Fruit fly (Drosophila melanogaster) whole organism, embryonic: Measurements from ENCODE around the gene CG15262.

Experiments
- Aef1 ChIP-seq: fragments of 200-800 bp; sonication (Bioruptor generic); IDR thresholded peaks from 3 replicates; pipeline ENCODE4 v1.3.6; 2022; ENCODE audit warnings: missing biosample characterization, missing genetic modification characterization
- CG13123 ChIP-seq: fragments of 200-800 bp; sonication (Bioruptor generic); optimal IDR thresholded peaks from 2 replicates; lab custom pipeline; 2016; ENCODE audit warnings: missing biosample characterization, missing genetic modification characterization
- CG4424 ChIP-seq: fragments of 200-800 bp; sonication (Bioruptor generic); optimal IDR thresholded peaks from 3 replicates; lab custom pipeline; 2016; ENCODE audit warnings: missing biosample characterization, missing genetic modification characterization
- CG9215 ChIP-seq: fragments of 200-800 bp; sonication (Bioruptor generic); IDR thresholded peaks from 2 replicates; pipeline ENCODE4 v1.3.6; 2022; ENCODE audit warnings: missing biosample characterization, missing genetic modification characterization
- CHES-1-like ChIP-seq: fragments of 200-800 bp; sonication (Bioruptor generic); optimal IDR thresholded peaks from 2 replicates; lab custom pipeline; 2016; ENCODE audit warnings: missing biosample characterization, missing genetic modification characterization
- CrebB ChIP-seq: fragments of 200-800 bp; sonication (Bioruptor generic); optimal IDR thresholded peaks from 3 replicates; lab custom pipeline; 2018; ENCODE audit warnings: missing biosample characterization, mild to moderate bottlenecking, missing genetic modification characterization
- Dfd ChIP-seq, 2 experiments: fragments of >200 bp; optimal IDR thresholded peaks; 2 replicates each; lab custom pipeline; 2017; ENCODE audit warnings: missing biosample characterization in 2 of 2, missing genetic modification characterization in 2 of 2
- ems ChIP-seq: fragments of 200-800 bp; sonication (Bioruptor generic); optimal IDR thresholded peaks from 3 replicates; lab custom pipeline; 2016; ENCODE audit warnings: missing biosample characterization, missing genetic modification characterization
- esg ChIP-seq: fragments of 200-800 bp; sonication (Bioruptor generic); conservative IDR thresholded peaks from 2 replicates; pipeline ENCODE4 v1.3.6; 2022; ENCODE audit warnings: missing biosample characterization, missing genetic modification characterization
- onecut ChIP-seq: fragments of 200-800 bp; sonication (Bioruptor generic); IDR thresholded peaks from 2 replicates; pipeline ENCODE4 v1.3.6; 2022; ENCODE audit warnings: missing biosample characterization, missing genetic modification characterization
- org-1 ChIP-seq: fragments of 200-800 bp; sonication (Bioruptor generic); optimal IDR thresholded peaks from 2 replicates; lab custom pipeline; 2017; ENCODE audit warnings: missing biosample characterization, missing genetic modification characterization
- pita ChIP-seq: fragments of 200-800 bp; sonication (Bioruptor generic); optimal IDR thresholded peaks from 2 replicates; lab custom pipeline; 2017; ENCODE audit warnings: missing biosample characterization, mild to moderate bottlenecking, missing genetic modification characterization

DNA sequence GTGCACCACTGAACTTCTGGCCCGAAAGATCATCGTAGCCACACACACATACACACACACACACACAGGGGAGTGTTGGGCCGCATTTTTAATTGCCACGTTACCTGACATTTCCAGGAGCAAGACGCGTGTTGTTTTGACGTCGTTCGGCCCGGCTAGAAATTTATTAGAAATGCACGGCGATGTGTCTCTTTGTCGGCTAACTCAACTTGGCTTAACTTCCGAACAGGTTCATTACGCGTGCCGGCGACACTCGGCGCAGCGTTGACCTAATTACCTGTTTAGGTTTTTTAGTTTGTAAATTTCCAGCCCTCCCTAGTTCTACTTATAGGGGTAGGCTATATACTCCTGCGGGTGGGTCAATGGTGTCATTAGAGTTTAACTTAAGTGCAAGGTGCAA lies 22.3 kb downstream of the CG15262 start:
- TF ChIP-seq CG9215 (GFP tag; lab: Robert Waterston, UW): no peak
- TF ChIP-seq Dfd (GFP tag; optimal IDR thresholded peaks at IDR 0.05; lab: Kevin White, UChicago): no peak
- no peak for TF ChIP-seq CHES-1-like (GFP tag; lab: Kevin White, UChicago)
- TF ChIP-seq esg (GFP tag; lab: Robert Waterston, UW): no peak
- no peak for TF ChIP-seq CG13123
- TF ChIP-seq ems (GFP tag; lab: Kevin White, UChicago): no peak
- TF ChIP-seq CG4424 (GFP tag; lab: Kevin White, UChicago): no peak
- no peak for TF ChIP-seq Aef1 (GFP tag; lab: Robert Waterston, UW)
- no peak for TF ChIP-seq org-1 (GFP tag; lab: Kevin White, UChicago)
- TF ChIP-seq pita (GFP tag; lab: Kevin White, UChicago): no peak
- no peak for TF ChIP-seq onecut
- no peak for TF ChIP-seq CrebB (tag; lab: Kevin White, UChicago)
